Worm (Caenorhabditis elegans): ENCODE data around the gene hars-1.

Gene hars-1

ce11 chrIV:10894255-10894654, 35.5 kb downstream of the hars-1 start, which contains the start of gene srlf-14:
srlf-14 (minus strand) TSS chrIV:10894355.
- TF ChIP-seq B0019.2 (GFP tag; conservative IDR thresholded peaks at IDR 0.05) (no peak), ceh-100 (GFP tag; IDR thresholded peaks at IDR 0.05) (no peak), F57A8.1 (GFP tag; optimal IDR thresholded peaks at IDR 0.05) (no peak), hsf-1 (GFP tag; IDR thresholded peaks at IDR 0.05) (no peak), K12H6.12 (tag; optimal IDR thresholded peaks at IDR 0.05) (no peak), ceh-58 (GFP tag; IDR thresholded peaks at IDR 0.05) (no peak), Y67H2A.10 (GFP tag; conservative IDR thresholded peaks at IDR 0.05) (no peak), attf-5 (GFP tag; optimal IDR thresholded peaks at IDR 0.05) (no peak)

- TF ChIP-seq zim-3 (tag; optimal IDR thresholded peaks at IDR 0.05) (no peak), B0336.3 (GFP tag; IDR thresholded peaks at IDR 0.05) (no peak), hlh-26 (GFP tag; conservative IDR thresholded peaks at IDR 0.05) (no peak), B0261.1 (tag; optimal IDR thresholded peaks at IDR 0.05) (no peak), bed-1 (GFP tag; IDR thresholded peaks at IDR 0.05) (no peak), nfyb-1 (GFP tag; IDR thresholded peaks at IDR 0.05) (no peak), egl-44 (GFP tag; IDR thresholded peaks at IDR 0.05) (no peak), egrh-3 (GFP tag; IDR thresholded peaks at IDR 0.05) (no peak), let-526 (GFP tag; IDR thresholded peaks at IDR 0.05) (no peak), rec-8 (tag; optimal IDR thresholded peaks at IDR 0.05) (no peak), hmg-20 (GFP tag; IDR thresholded peaks at IDR 0.05) (no peak), Y95B8A.8 (GFP tag; IDR thresholded peaks at IDR 0.05) (no peak), ekl-4 (GFP tag; IDR thresholded peaks at IDR 0.05) (no peak)
These were observed 37.8 kb downstream of the hars-1 start, which contains the start of gene srlf-13 for ce11 chrIV:10896512-10896911. srlf-13 (minus strand) TSS chrIV:10896612.

- TF ChIP-seq pha-4 (tag; optimal IDR thresholded peaks at IDR 0.05): no peak
- no peak for TF ChIP-seq Y53F4B.3 (GFP tag; IDR thresholded peaks at IDR 0.05)
- no peak for TF ChIP-seq ceh-100 (GFP tag; IDR thresholded peaks at IDR 0.05)
- TF ChIP-seq hmg-20 (GFP tag; IDR thresholded peaks at IDR 0.05): no peak
- no peak for TF ChIP-seq cebp-2 (GFP tag; IDR thresholded peaks at IDR 0.05)
- no peak for TF ChIP-seq nhr-179 (tag; optimal IDR thresholded peaks at IDR 0.05)
- no peak for TF ChIP-seq chd-7 (tag; optimal IDR thresholded peaks at IDR 0.05)
- TF ChIP-seq mcd-1 (GFP tag; IDR thresholded peaks at IDR 0.05): no peak
- TF ChIP-seq madf-6 (GFP tag; IDR thresholded peaks at IDR 0.05): no peak
- no peak for TF ChIP-seq F57A8.1 (GFP tag; optimal IDR thresholded peaks at IDR 0.05)
These were observed 39.4 kb downstream of the hars-1 start for ce11 chrIV:10898160-10898559.

- TF ChIP-seq dpl-1 (GFP tag; optimal IDR thresholded peaks at IDR 0.05) (no peak), B0019.2 (GFP tag; conservative IDR thresholded peaks at IDR 0.05) (no peak), F52B5.7 (tag; optimal IDR thresholded peaks at IDR 0.05) (no peak), ekl-4 (GFP tag; IDR thresholded peaks at IDR 0.05) (no peak), hlh-12 (tag; optimal IDR thresholded peaks at IDR 0.05) (no peak), bed-2 (GFP tag; IDR thresholded peaks at IDR 0.05) (no peak), tlf-1 (GFP tag; optimal IDR thresholded peaks at IDR 0.05) (no peak)
These were observed 40.3 kb downstream of the hars-1 start, which contains the start of the genes F13E9.9 and F13E9.19 for ce11 chrIV:10899091-10899490. F13E9.9 (minus strand) TSS chrIV:10899191. F13E9.19 (plus strand) TSS chrIV:10899406.

- TF ChIP-seq nfyb-1 (GFP tag; IDR thresholded peaks at IDR 0.05) (no peak), hsf-1 (GFP tag; IDR thresholded peaks at IDR 0.05) (no peak), K12H6.12 (tag; optimal IDR thresholded peaks at IDR 0.05) (no peak), Y56A3A.18 (GFP tag; IDR thresholded peaks at IDR 0.05) (no peak), akir-1 (GFP tag; optimal IDR thresholded peaks at IDR 0.05) (no peak), madf-10 (tag; optimal IDR thresholded peaks at IDR 0.05) (no peak), Y67H2A.10 (GFP tag; conservative IDR thresholded peaks at IDR 0.05) (no peak), B0336.3 (GFP tag; IDR thresholded peaks at IDR 0.05) (no peak), F37B4.10 (GFP tag; IDR thresholded peaks at IDR 0.05) (no peak), lin-35 (GFP tag; optimal IDR thresholded peaks at IDR 0.05) (no peak), hmg-20 (GFP tag; IDR thresholded peaks at IDR 0.05) (no peak), sptf-2 (GFP tag; optimal IDR thresholded peaks at IDR 0.05) (no peak), let-526 (GFP tag; IDR thresholded peaks at IDR 0.05) (no peak)
These were observed 41.3 kb downstream of the hars-1 start, which contains the start of gene srlf-30 for ce11 chrIV:10900083-10900482. srlf-30 (plus strand) TSS chrIV:10900383.

All from whole organism, young adult.